Fruit fly (Drosophila melanogaster) whole organism: ENCODE measurements around the gene CG44174.

Experiments used
- CG8478 ChIP-seq: fragments of >200 bp; optimal IDR thresholded peaks from 2 replicates; lab custom pipeline; 2018; ENCODE audit warnings: inconsistent platforms
- Dll ChIP-seq: fragments of >200 bp; optimal IDR thresholded peaks from 2 replicates; lab custom pipeline; 2017
- EcR ChIP-seq, 2 experiments: fragments of >200 bp; optimal IDR thresholded peaks; 2 replicates each; lab custom pipeline; 2017; ENCODE audit warnings: missing biosample characterization in 2 of 2, missing genetic modification characterization in 2 of 2, missing genetic modification reagents in 2 of 2
- pan ChIP-seq: fragments of >200 bp; optimal IDR thresholded peaks from 2 replicates; lab custom pipeline; 2017
- psq ChIP-seq: fragments of >200 bp; optimal IDR thresholded peaks from 2 replicates; lab custom pipeline; 2017
- usp ChIP-seq: fragments of >200 bp; optimal IDR thresholded peaks from 2 replicates; lab custom pipeline; 2017; ENCODE audit warnings: missing biosample characterization, missing genetic modification characterization, mixed read lengths

DNA sequence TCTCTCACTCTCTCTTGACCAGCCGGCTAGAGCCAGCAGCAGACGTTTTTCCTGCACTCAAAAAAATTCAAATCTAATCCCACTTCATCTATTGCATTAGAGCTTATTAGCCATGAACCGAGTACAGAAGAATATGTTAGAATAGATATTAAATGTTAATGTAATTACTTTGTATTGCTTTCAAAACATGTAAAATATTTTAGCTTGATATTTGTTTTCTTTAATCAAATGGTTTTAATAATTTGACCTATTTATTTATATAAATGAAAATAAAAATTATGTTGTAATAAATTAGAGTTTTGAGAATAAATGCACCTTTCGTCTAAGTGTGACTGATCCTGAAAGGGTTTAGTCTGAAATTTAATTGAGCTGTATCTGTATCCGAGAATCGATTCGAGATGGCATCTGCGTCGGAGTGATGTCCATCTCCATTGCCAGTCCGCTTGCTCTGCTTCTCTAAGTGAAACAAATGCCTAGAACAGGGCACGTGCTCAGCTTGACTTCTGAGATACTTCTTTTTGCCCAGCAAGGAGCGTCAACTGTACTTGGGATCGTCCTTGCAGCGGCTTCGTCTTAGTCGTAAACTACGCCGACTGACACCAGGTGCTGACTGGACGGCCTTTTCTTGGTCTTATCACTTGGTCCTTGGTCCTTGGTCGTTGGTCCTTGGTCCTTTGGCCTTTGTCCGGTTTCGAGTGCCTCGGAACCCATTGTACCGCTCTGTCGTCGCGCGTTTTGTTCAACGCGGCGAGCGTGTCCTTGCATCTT lies 43.0 kb upstream of the CG44174 start:
- TF ChIP-seq pan (lab: Kevin White, UChicago) (no peak), usp (no peak), psq (lab: Kevin White, UChicago) (no peak), EcR (GFP tag; optimal IDR thresholded peaks at IDR 0.05; lab: Kevin White, UChicago) (no peak), Dll (lab: Kevin White, UChicago) (no peak), CG8478 (no peak)
